Fruit fly (Drosophila melanogaster) whole organism, embryonic: ENCODE results near the gene Ube4B.

ENCODE experiments used
- BEAF-32 ChIP-seq: fragments of 200-800 bp; sonication (Bioruptor generic); optimal IDR thresholded peaks from 3 replicates; lab custom pipeline; 2017; ENCODE audit warnings: missing biosample characterization, missing genetic modification characterization, mild to moderate bottlenecking, moderate library complexity, missing genetic modification reagents
- CG1024 ChIP-seq: fragments of 200-800 bp; sonication (Bioruptor generic); IDR thresholded peaks from 2 replicates; pipeline ENCODE4 v1.3.6; 2022; ENCODE audit warnings: missing biosample characterization, missing genetic modification characterization
- CG10654 ChIP-seq: fragments of 200-800 bp; sonication (Bioruptor generic); optimal IDR thresholded peaks from 2 replicates; lab custom pipeline; 2016; ENCODE audit warnings: missing biosample characterization, missing genetic modification characterization
- CG11247 ChIP-seq: fragments of 200-800 bp; sonication (Bioruptor generic); IDR thresholded peaks from 2 replicates; pipeline ENCODE4 v1.3.6; 2022; ENCODE audit warnings: missing biosample characterization, missing genetic modification characterization
- CG12071 ChIP-seq: fragments of 200-800 bp; sonication (Bioruptor generic); optimal IDR thresholded peaks from 3 replicates; lab custom pipeline; 2018; ENCODE audit warnings: missing biosample characterization, mild to moderate bottlenecking, missing genetic modification characterization
- CG1233 ChIP-seq: fragments of 200-800 bp; sonication (Bioruptor generic); optimal IDR thresholded peaks from 4 replicates; lab custom pipeline; 2018; ENCODE audit warnings: missing biosample characterization, mild to moderate bottlenecking, missing genetic modification characterization
- CG12744 ChIP-seq: fragments of 200-800 bp; sonication (Bioruptor generic); optimal IDR thresholded peaks from 2 replicates; lab custom pipeline; 2016; ENCODE audit warnings: missing biosample characterization, missing genetic modification characterization
- CG13296 ChIP-seq: fragments of 200-800 bp; sonication (Bioruptor generic); optimal IDR thresholded peaks from 3 replicates; lab custom pipeline; 2018; ENCODE audit warnings: missing biosample characterization, mild to moderate bottlenecking, missing genetic modification characterization
- CG13894 ChIP-seq: fragments of 200-800 bp; sonication (Bioruptor generic); optimal IDR thresholded peaks from 3 replicates; lab custom pipeline; 2018; ENCODE audit warnings: missing biosample characterization, mild to moderate bottlenecking, missing genetic modification characterization, moderate library complexity
- CG15514 ChIP-seq: fragments of 200-800 bp; sonication (Bioruptor generic); optimal IDR thresholded peaks from 3 replicates; lab custom pipeline; 2017; ENCODE audit warnings: missing biosample characterization, missing genetic modification characterization, mild to moderate bottlenecking, moderate library complexity, missing genetic modification reagents
- CG1647 ChIP-seq: fragments of 200-800 bp; sonication (Bioruptor generic); optimal IDR thresholded peaks from 3 replicates; lab custom pipeline; 2016; ENCODE audit warnings: missing biosample characterization, missing genetic modification characterization
- CG17612 ChIP-seq: fragments of 200-800 bp; sonication (Bioruptor generic); IDR thresholded peaks from 2 replicates; pipeline ENCODE4 v1.3.6; 2022; ENCODE audit warnings: missing biosample characterization, missing genetic modification characterization
- CG18262 ChIP-seq: fragments of 200-800 bp; optimal IDR thresholded peaks from 3 replicates; lab custom pipeline; 2019; ENCODE audit warnings: missing biosample characterization, mild to moderate bottlenecking, missing genetic modification characterization, moderate library complexity
- CG3065 ChIP-seq: fragments of 200-800 bp; sonication (Bioruptor generic); optimal IDR thresholded peaks from 2 replicates; lab custom pipeline; 2016; ENCODE audit warnings: missing biosample characterization, missing genetic modification characterization
- CG32767 ChIP-seq: fragments of 200-800 bp; sonication (Bioruptor generic); IDR thresholded peaks from 2 replicates; pipeline ENCODE4 v1.3.6; 2022; ENCODE audit warnings: missing biosample characterization, missing genetic modification characterization
- CG6272 ChIP-seq: fragments of 200-800 bp; sonication (Bioruptor generic); IDR thresholded peaks from 2 replicates; pipeline ENCODE4 v1.3.6; 2022; ENCODE audit warnings: missing biosample characterization, missing genetic modification characterization
- CG7556 ChIP-seq: fragments of 200-800 bp; sonication (Bioruptor generic); optimal IDR thresholded peaks from 2 replicates; lab custom pipeline; 2017; ENCODE audit warnings: missing biosample characterization, mild to moderate bottlenecking, missing genetic modification characterization
- CG7839 ChIP-seq: fragments of 200-800 bp; sonication (Bioruptor generic); optimal IDR thresholded peaks from 3 replicates; lab custom pipeline; 2018; ENCODE audit warnings: missing biosample characterization, mild to moderate bottlenecking, missing genetic modification characterization, moderate library complexity
- Deaf1 ChIP-seq: fragments of 200-800 bp; optimal IDR thresholded peaks from 3 replicates; lab custom pipeline; 2019; ENCODE audit warnings: missing biosample characterization, mild to moderate bottlenecking, missing genetic modification characterization, moderate library complexity
- Dek ChIP-seq: fragments of 200-800 bp; sonication (Bioruptor generic); optimal IDR thresholded peaks from 3 replicates; lab custom pipeline; 2019; ENCODE audit warnings: missing biosample characterization, mild to moderate bottlenecking, missing genetic modification characterization, moderate library complexity
- Dfd ChIP-seq, 2 experiments: fragments of >200 bp; optimal IDR thresholded peaks; 2 replicates each; lab custom pipeline; 2017; ENCODE audit warnings: missing biosample characterization in 2 of 2, missing genetic modification characterization in 2 of 2
- HLH4C ChIP-seq: fragments of 200-800 bp; sonication (Bioruptor generic); IDR thresholded peaks from 3 replicates; pipeline ENCODE4 v1.3.6; 2022; ENCODE audit warnings: missing biosample characterization, missing genetic modification characterization; ENCODE audit not compliant: partially characterized antibody
- Hr39 ChIP-seq: fragments of >200 bp; optimal IDR thresholded peaks from 2 replicates; lab custom pipeline; 2017
- Hsf ChIP-seq: fragments of 200-800 bp; sonication (Bioruptor generic); optimal IDR thresholded peaks from 3 replicates; lab custom pipeline; 2016; ENCODE audit warnings: missing biosample characterization, missing genetic modification characterization
- MESR4 ChIP-seq: fragments of 200-800 bp; sonication (Bioruptor generic); optimal IDR thresholded peaks from 2 replicates; lab custom pipeline; 2018; ENCODE audit warnings: missing biosample characterization, mild to moderate bottlenecking, missing genetic modification characterization, moderate library complexity
- NFAT ChIP-seq: fragments of 200-800 bp; sonication (Bioruptor generic); IDR thresholded peaks from 2 replicates; pipeline ENCODE4 v1.3.6; 2022; ENCODE audit warnings: missing biosample characterization, missing genetic modification characterization
- Rx ChIP-seq: fragments of 200-800 bp; sonication (Bioruptor generic); IDR thresholded peaks from 2 replicates; pipeline ENCODE4 v1.3.6; 2022; ENCODE audit warnings: missing biosample characterization, missing genetic modification characterization
- Sox100B ChIP-seq: fragments of 200-800 bp; sonication (Bioruptor generic); optimal IDR thresholded peaks from 3 replicates; lab custom pipeline; 2018; ENCODE audit warnings: missing biosample characterization, mild to moderate bottlenecking, missing genetic modification characterization
- Spps ChIP-seq: fragments of 200-800 bp; sonication (Bioruptor generic); optimal IDR thresholded peaks from 2 replicates; lab custom pipeline; 2018; ENCODE audit warnings: missing biosample characterization, mild to moderate bottlenecking, missing genetic modification characterization
- Sry-β ChIP-seq: fragments of 200-800 bp; sonication (Bioruptor generic); optimal IDR thresholded peaks from 2 replicates; lab custom pipeline; 2018; ENCODE audit warnings: missing biosample characterization, mild to moderate bottlenecking, missing genetic modification characterization, moderate library complexity
- Ssrp ChIP-seq: fragments of 200-800 bp; sonication (Bioruptor generic); optimal IDR thresholded peaks from 2 replicates; lab custom pipeline; 2018; ENCODE audit warnings: missing biosample characterization, mild to moderate bottlenecking, missing genetic modification characterization, moderate library complexity
- bcd ChIP-seq: fragments of 200-800 bp; sonication (Bioruptor generic); optimal IDR thresholded peaks from 2 replicates; lab custom pipeline; 2017; ENCODE audit warnings: missing biosample characterization, mild to moderate bottlenecking, missing genetic modification characterization
- cad ChIP-seq: fragments of >200 bp; optimal IDR thresholded peaks from 2 replicates; lab custom pipeline; 2017; ENCODE audit warnings: missing biosample characterization, missing genetic modification characterization
- croc ChIP-seq: fragments of 200-800 bp; sonication (Bioruptor generic); conservative IDR thresholded peaks from 3 replicates; pipeline ENCODE4 v1.3.6; 2022; ENCODE audit warnings: missing biosample characterization, missing genetic modification characterization
- disco-r ChIP-seq: fragments of 200-800 bp; sonication (Bioruptor generic); optimal IDR thresholded peaks from 2 replicates; lab custom pipeline; 2016; ENCODE audit warnings: missing biosample characterization, missing genetic modification characterization
- esg ChIP-seq: fragments of 200-800 bp; sonication (Bioruptor generic); conservative IDR thresholded peaks from 2 replicates; pipeline ENCODE4 v1.3.6; 2022; ENCODE audit warnings: missing biosample characterization, missing genetic modification characterization
- fd96Cb ChIP-seq: fragments of 200-800 bp; sonication (Bioruptor generic); optimal IDR thresholded peaks from 2 replicates; lab custom pipeline; 2018; ENCODE audit warnings: missing biosample characterization, mild to moderate bottlenecking, missing genetic modification characterization, moderate library complexity
- hbn ChIP-seq: fragments of 200-800 bp; sonication (Bioruptor generic); IDR thresholded peaks from 2 replicates; pipeline ENCODE4 v1.3.6; 2022; ENCODE audit warnings: missing biosample characterization, missing genetic modification characterization; ENCODE audit not compliant: partially characterized antibody
- jing ChIP-seq: fragments of 200-800 bp; sonication (Bioruptor generic); optimal IDR thresholded peaks from 2 replicates; lab custom pipeline; 2018; ENCODE audit warnings: missing biosample characterization, mild to moderate bottlenecking, missing genetic modification characterization
- jumu ChIP-seq: fragments of 200-800 bp; sonication (Bioruptor generic); optimal IDR thresholded peaks from 3 replicates; lab custom pipeline; 2016; ENCODE audit warnings: missing biosample characterization, missing genetic modification characterization
- lov ChIP-seq, 2 experiments: fragments of 200-800 bp in 1 of 2; fragments of >200 bp in 1 of 2; sonication (Bioruptor generic) in 1 of 2; IDR thresholded peaks in 1 of 2; optimal IDR thresholded peaks in 1 of 2; 2 replicates in 1 of 2; 3 replicates in 1 of 2; pipeline versions ENCODE4 v1.3.6 to Lab custom; 2017 to 2022; ENCODE audit warnings: missing biosample characterization in 1 of 2, missing genetic modification characterization in 1 of 2
- luna ChIP-seq: fragments of 200-800 bp; sonication (Bioruptor generic); optimal IDR thresholded peaks from 2 replicates; lab custom pipeline; 2016; ENCODE audit warnings: missing biosample characterization, missing genetic modification characterization
- otp ChIP-seq: fragments of 200-800 bp; sonication (Bioruptor generic); IDR thresholded peaks from 3 replicates; pipeline ENCODE4, ENCODE4 v1.3.6; 2022; ENCODE audit warnings: missing biosample characterization, missing genetic modification characterization
- pan ChIP-seq, 4 experiments: fragments of >200 bp in 3 of 4; fragments of 200-800 bp in 1 of 4; sonication (Bioruptor generic) in 1 of 4; optimal IDR thresholded peaks in 3 of 4; IDR thresholded peaks in 1 of 4; 2 replicates each; pipeline versions ENCODE4 v1.3.6 to Lab custom; 2017 to 2022; ENCODE audit warnings: missing biosample characterization in 2 of 4, missing genetic modification characterization in 2 of 4, mixed read lengths in 1 of 4
- schlank ChIP-seq: fragments of 200-800 bp; sonication (Bioruptor generic); optimal IDR thresholded peaks from 2 replicates; lab custom pipeline; 2018; ENCODE audit warnings: missing biosample characterization, mild to moderate bottlenecking, missing genetic modification characterization
- sima ChIP-seq: fragments of 200-800 bp; sonication (Bioruptor generic); optimal IDR thresholded peaks from 2 replicates; lab custom pipeline; 2016; ENCODE audit warnings: missing biosample characterization, missing genetic modification characterization
- sob ChIP-seq: fragments of 200-800 bp; sonication (Bioruptor generic); IDR thresholded peaks from 2 replicates; pipeline ENCODE4 v1.3.6; 2022; ENCODE audit warnings: missing biosample characterization, missing genetic modification characterization
- tgo ChIP-seq: fragments of 200-800 bp; sonication (Bioruptor generic); IDR thresholded peaks from 3 replicates; pipeline ENCODE4 v1.3.6; 2022; ENCODE audit warnings: missing biosample characterization, missing genetic modification characterization
- tna ChIP-seq: fragments of 200-800 bp; sonication (Bioruptor generic); IDR thresholded peaks from 2 replicates; pipeline ENCODE4 v1.3.6; 2022; ENCODE audit warnings: missing biosample characterization, missing genetic modification characterization; ENCODE audit not compliant: partially characterized antibody
- vnd ChIP-seq: fragments of 200-800 bp; sonication (Bioruptor generic); IDR thresholded peaks from 3 replicates; pipeline ENCODE4 v1.3.6; 2022; ENCODE audit warnings: missing biosample characterization, missing genetic modification characterization; ENCODE audit not compliant: partially characterized antibody

Ube4B gene

dm6 chr2L:13060037-13060537 lies 40.9 kb upstream of the Ube4B start, which contains the start of gene CG9932 (continued):
- TF ChIP-seq lov (optimal IDR thresholded peaks at IDR 0.05; lab: Kevin White, UChicago) (no peak), lov (GFP tag; IDR thresholded peaks at IDR 0.05; lab: Robert Waterston, UW) (0 out of 3 replicates have a peak, but pooled peaks have one; percentile 26), CG12744 (GFP tag; lab: Kevin White, UChicago) (no peak), CG13296 (peak; percentile 47), luna (GFP tag; lab: Kevin White, UChicago) (no peak), CG18262 (tag; lab: Kevin White, UChicago) (no peak), CG1024 (GFP tag; lab: Robert Waterston, UW) (no peak; the same call in 1 of the 2 replicates), otp (GFP tag; lab: Robert Waterston, UW) (peak; percentile 16; the same call in 1 of the 3 replicates), CG11247 (GFP tag; lab: Robert Waterston, UW) (no peak), CG1647 (GFP tag; lab: Kevin White, UChicago) (no peak), schlank (no peak), CG10654 (GFP tag; lab: Kevin White, UChicago) (no peak), esg (no peak), croc (GFP tag; lab: Robert Waterston, UW) (no peak), MESR4 (GFP tag; lab: Kevin White, UChicago) (no peak), bcd (no peak), Spps (tag; lab: Kevin White, UChicago) (no peak), disco-r (GFP tag; lab: Kevin White, UChicago) (no peak), fd96Cb (tag; lab: Kevin White, UChicago) (no peak), sob (GFP tag; lab: Robert Waterston, UW) (peak; percentile 52; the same call in 1 of the 2 replicates), tgo (GFP tag; lab: Robert Waterston, UW) (no peak), pan (optimal IDR thresholded peaks at IDR 0.05; lab: Kevin White, UChicago) (no peak), pan (GFP tag; optimal IDR thresholded peaks at IDR 0.05 in 1 of 2, IDR thresholded peaks at IDR 0.05 in 1 of 2) (peak in 1 of 2 experiments; percentile 46), jumu (GFP tag; lab: Kevin White, UChicago) (no peak), Sry-β (GFP tag; lab: Kevin White, UChicago) (no peak), CG1233 (GFP tag; lab: Kevin White, UChicago) (no peak), NFAT (no peak), Dfd (GFP tag; optimal IDR thresholded peaks at IDR 0.05; lab: Kevin White, UChicago) (no peak), CG3065 (no peak), HLH4C (GFP tag; lab: Robert Waterston, UW) (no peak; the same call in 2 of the 3 replicates), CG13894 (peak; percentile 7), Sox100B (no peak), jing (GFP tag; lab: Kevin White, UChicago) (peak; percentile 7), cad (no peak), Rx (GFP tag; lab: Robert Waterston, UW) (no peak), CG7556 (GFP tag; lab: Kevin White, UChicago) (no peak), CG32767 (GFP tag; lab: Robert Waterston, UW) (no peak), CG7839 (tag; lab: Kevin White, UChicago) (peak; percentile 20), Ssrp (tag; lab: Kevin White, UChicago) (no peak), Hsf (GFP tag; lab: Kevin White, UChicago) (no peak), sima (GFP tag; lab: Kevin White, UChicago) (no peak), Deaf1 (peak; percentile 100), BEAF-32 (GFP tag; lab: Kevin White, UChicago) (no peak), vnd (GFP tag; lab: Robert Waterston, UW) (no peak), CG17612 (GFP tag; lab: Robert Waterston, UW) (no peak), tna (0 out of 2 replicates have a peak, but pooled peaks have one; percentile 39), hbn (GFP tag; lab: Robert Waterston, UW) (no peak), CG6272 (GFP tag; lab: Robert Waterston, UW) (no peak), CG12071 (GFP tag; lab: Kevin White, UChicago) (no peak), Dek (tag; lab: Kevin White, UChicago) (no peak), Hr39 (lab: Kevin White, UChicago) (no peak), CG15514 (peak; percentile 21)
